Worm (Caenorhabditis elegans): ENCODE results near the gene str-161.

ce11 chrIV:4930754-4931322 is 27.0 kb upstream of the str-161 start:
- TF ChIP-seq lin-35 (GFP tag; optimal IDR thresholded peaks at IDR 0.05) (no peak), rcor-1 (GFP tag; IDR thresholded peaks at IDR 0.05) (no peak; the same call in none of the 2 replicates), F39B2.1 (GFP tag; IDR thresholded peaks at IDR 0.05) (no peak), cebp-2 (GFP tag; IDR thresholded peaks at IDR 0.05) (no peak), mes-4 (tag; optimal IDR thresholded peaks at IDR 0.05) (peak; percentile 47), Y53F4B.3 (GFP tag; IDR thresholded peaks at IDR 0.05) (no peak), pbrm-1 (GFP tag; IDR thresholded peaks at IDR 0.05) (no peak), rpc-1 (optimal IDR thresholded peaks at IDR 0.05) (peak; percentile 85), rpc-1 (tag; optimal IDR thresholded peaks at IDR 0.05) (peak; percentile 84)

Measured in whole organism, young adult.